Worm (Caenorhabditis elegans): ENCODE measurements around the gene romo-1.

- TF ChIP-seq flt-1 (GFP tag; IDR thresholded peaks at IDR 0.05) (no peak), T22C8.4 (GFP tag; IDR thresholded peaks at IDR 0.05) (no peak), ztf-29 (GFP tag; IDR thresholded peaks at IDR 0.05) (no peak), ztf-23 (GFP tag; IDR thresholded peaks at IDR 0.05) (no peak), cog-1 (tag; optimal IDR thresholded peaks at IDR 0.05) (no peak), ref-1 (GFP tag; conservative IDR thresholded peaks at IDR 0.05) (no peak), tab-1 (GFP tag; IDR thresholded peaks at IDR 0.05) (no peak)
These were observed 46.4 kb upstream of the romo-1 start for ce11 chrII:13284148-13284547.
